Fruit fly (Drosophila melanogaster): ENCODE data around the gene CG14770.

Gene CG14770

DNA sequence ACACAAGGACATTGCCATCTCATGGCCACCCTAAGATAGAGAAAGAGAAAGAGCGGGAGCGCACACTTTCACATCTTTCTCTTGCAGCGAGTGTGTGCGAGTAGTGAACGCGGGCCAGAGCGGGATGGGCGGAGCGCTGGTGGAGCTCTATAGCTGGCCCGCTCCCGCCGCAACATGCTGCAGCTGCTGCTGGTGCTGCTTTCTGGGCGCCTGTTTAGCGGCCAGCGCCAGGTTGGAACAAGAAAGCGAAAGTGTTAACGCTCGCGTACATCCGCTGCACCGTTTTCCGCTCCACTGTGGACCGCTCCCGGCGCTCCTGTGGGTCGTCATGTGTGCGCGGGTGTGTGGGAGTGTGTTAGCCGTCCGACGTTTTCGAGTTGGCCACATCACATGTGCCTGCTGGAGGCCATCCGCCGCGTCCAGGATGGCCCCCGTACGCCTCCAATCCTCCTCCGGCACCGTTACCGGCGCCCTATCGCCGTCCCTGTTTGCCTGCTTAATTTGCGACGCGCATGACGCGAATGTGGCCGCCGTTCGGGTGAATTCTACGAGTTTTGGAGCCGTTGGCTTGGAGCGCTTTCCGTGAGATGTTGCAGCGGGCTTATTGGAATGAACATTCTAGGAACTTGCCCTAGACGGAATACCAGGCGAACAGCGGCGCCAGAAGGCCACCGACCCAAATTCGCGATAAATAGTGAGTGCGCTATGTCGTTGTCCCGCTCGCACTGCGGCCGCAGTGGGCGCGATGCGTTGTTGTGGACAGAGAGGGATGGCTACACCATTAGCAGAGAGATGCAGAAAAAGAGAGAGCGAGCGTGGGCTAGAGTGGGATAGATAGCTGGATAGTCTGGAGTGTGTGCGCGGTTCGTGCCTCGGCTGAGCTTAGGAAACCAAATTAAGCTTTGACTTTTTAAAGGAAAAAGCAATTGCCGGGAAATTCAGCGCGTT is 30.3 kb downstream of the CG14770 start (continued):
- TF ChIP-seq twi (tag; optimal IDR thresholded peaks at IDR 0.05) = peak; percentile 7
- TF ChIP-seq CG10321 (GFP tag; IDR thresholded peaks at IDR 0.05) = peak; percentile 99
- TF ChIP-seq D19A (tag; optimal IDR thresholded peaks at IDR 0.05) = no peak
- no peak for TF ChIP-seq Stat92E (GFP tag; optimal IDR thresholded peaks at IDR 0.05)
- peak; percentile 2 for TF ChIP-seq CG2678 (tag; optimal IDR thresholded peaks at IDR 0.05)
- TF ChIP-seq CG10543 (GFP tag; optimal IDR thresholded peaks at IDR 0.05) = peak; percentile 91
- TF ChIP-seq Mad (GFP tag; optimal IDR thresholded peaks at IDR 0.05) = no peak
- TF ChIP-seq CG6683 (GFP tag; optimal IDR thresholded peaks at IDR 0.05) = no peak
- no peak for TF ChIP-seq Xbp1 (GFP tag; optimal IDR thresholded peaks at IDR 0.05)
- TF ChIP-seq bbx (GFP tag; IDR thresholded peaks at IDR 0.05; ENCODE audit: partially characterized antibody) = peak; percentile 49; the same call in 1 of the 2 replicates
- no peak for TF ChIP-seq Doc2 (GFP tag; IDR thresholded peaks at IDR 0.05)
- TF ChIP-seq luna (GFP tag; optimal IDR thresholded peaks at IDR 0.05) = no peak
- no peak for TF ChIP-seq gro (GFP tag; optimal IDR thresholded peaks at IDR 0.05)
- no peak for TF ChIP-seq CG12744 (GFP tag; optimal IDR thresholded peaks at IDR 0.05)
- no peak for TF ChIP-seq CG18619 (GFP tag; optimal IDR thresholded peaks at IDR 0.05)
- no peak for TF ChIP-seq Asciz (GFP tag; optimal IDR thresholded peaks at IDR 0.05)
- no peak for TF ChIP-seq Sry-β (GFP tag; optimal IDR thresholded peaks at IDR 0.05)
- peak; percentile 99 for TF ChIP-seq CG31224 (GFP tag; IDR thresholded peaks at IDR 0.05)
- no peak for TF ChIP-seq crp (GFP tag; optimal IDR thresholded peaks at IDR 0.05)
- TF ChIP-seq CG2199 (GFP tag; IDR thresholded peaks at IDR 0.05) = 0 out of 3 replicates have a peak, but pooled peaks have one; percentile 18
- TF ChIP-seq slp2 (GFP tag; optimal IDR thresholded peaks at IDR 0.05) = no peak
- TF ChIP-seq esg (GFP tag; conservative IDR thresholded peaks at IDR 0.05) = no peak
- TF ChIP-seq CG13424 (tag; optimal IDR thresholded peaks at IDR 0.05) = no peak
- no peak for TF ChIP-seq CG7745 (tag; optimal IDR thresholded peaks at IDR 0.05)
- no peak for TF ChIP-seq dati (GFP tag; IDR thresholded peaks at IDR 0.05)
- TF ChIP-seq sens (GFP tag) = no peak
- TF ChIP-seq Hr51 (GFP tag; optimal IDR thresholded peaks at IDR 0.05) = peak in 1 of 2 experiments; percentile 1
- no peak for TF ChIP-seq CG30431 (GFP tag; optimal IDR thresholded peaks at IDR 0.05)
- TF ChIP-seq CG12391 (tag; optimal IDR thresholded peaks at IDR 0.05) = no peak
- no peak for TF ChIP-seq CG7556 (GFP tag; optimal IDR thresholded peaks at IDR 0.05)
- no peak for TF ChIP-seq CG10979 (tag; optimal IDR thresholded peaks at IDR 0.05)
- TF ChIP-seq CG12071 (GFP tag; optimal IDR thresholded peaks at IDR 0.05) = no peak
- no peak for TF ChIP-seq B-H2 (GFP tag; optimal IDR thresholded peaks at IDR 0.05)
- TF ChIP-seq CG9817 (tag; optimal IDR thresholded peaks at IDR 0.05) = no peak
- no peak for TF ChIP-seq Six4 (GFP tag; optimal IDR thresholded peaks at IDR 0.05)
- TF ChIP-seq CG17359 (tag; optimal IDR thresholded peaks at IDR 0.05) = no peak
- peak; percentile 33 for TF ChIP-seq nmo (GFP tag; optimal IDR thresholded peaks at IDR 0.05)
- no peak for TF ChIP-seq CG1602 (GFP tag; optimal IDR thresholded peaks at IDR 0.05)
- peak; percentile 12 for TF ChIP-seq dm (GFP tag; optimal IDR thresholded peaks at IDR 0.05)
- no peak for TF ChIP-seq Sox102F (GFP tag; optimal IDR thresholded peaks at IDR 0.05)
- TF ChIP-seq CG9876 (GFP tag; optimal IDR thresholded peaks at IDR 0.05) = no peak
- TF ChIP-seq CG17802 (tag; optimal IDR thresholded peaks at IDR 0.05) = no peak
- peak; percentile 16 for TF ChIP-seq CG9797 (GFP tag; optimal IDR thresholded peaks at IDR 0.05)
- TF ChIP-seq cwo (GFP tag; optimal IDR thresholded peaks at IDR 0.05) = peak; percentile 44
- TF ChIP-seq gem (tag; optimal IDR thresholded peaks at IDR 0.05) = no peak
- no peak for TF ChIP-seq mld (GFP tag; IDR thresholded peaks at IDR 0.05; ENCODE audit: partially characterized antibody)
- no peak for TF ChIP-seq CG3407 (GFP tag; optimal IDR thresholded peaks at IDR 0.05)
